Worm (Caenorhabditis elegans): ENCODE data around the gene gip-1.

ce11 chrIII:2391704-2392103 is 44.3 kb downstream of the gip-1 start:
- TF ChIP-seq ama-1 (optimal IDR thresholded peaks at IDR 0.05), result no peak
- TF ChIP-seq lin-39 (tag; optimal IDR thresholded peaks at IDR 0.05), result no peak

All from whole organism, L3 larva.